Worm (Caenorhabditis elegans) whole organism, young adult: Measurements from ENCODE around the gene K08E4.8.

Source experiments
- attf-5 ChIP-seq: fragments of 200-800 bp; sonication (Bioruptor generic); optimal IDR thresholded peaks from 2 replicates; lab custom pipeline; 2018; ENCODE audit warnings: mild to moderate bottlenecking, missing genetic modification characterization, missing compliant biosample characterization
- hmg-20 ChIP-seq: fragments of 200-800 bp; sonication (Bioruptor generic); IDR thresholded peaks from 2 replicates; pipeline ENCODE4 v1.3.6; 2022; ENCODE audit warnings: missing genetic modification reagents, missing genetic modification characterization, missing compliant biosample characterization
- let-607 ChIP-seq, 2 experiments: fragments of 200-800 bp in 1 of 2; sonication (Bioruptor generic) in 1 of 2; sonication (generic microtip) in 1 of 2; optimal IDR thresholded peaks; 2 replicates each; lab custom pipeline; 2016 to 2018; ENCODE audit warnings: mild to moderate bottlenecking in 2 of 2, missing compliant biosample characterization in 2 of 2, missing genetic modification characterization in 2 of 2, moderate library complexity in 2 of 2, missing genotype in 1 of 2
- lir-1 ChIP-seq: fragments of 200-800 bp; sonication (Bioruptor generic); conservative IDR thresholded peaks from 2 replicates; pipeline ENCODE4 v1.3.6; 2022; ENCODE audit warnings: missing genetic modification reagents, missing genetic modification characterization, missing compliant biosample characterization
- nfyb-1 ChIP-seq: fragments of 200-800 bp; sonication (Bioruptor generic); IDR thresholded peaks from 2 replicates; pipeline ENCODE4 v1.3.6; 2022; ENCODE audit warnings: missing genetic modification reagents, missing genetic modification characterization, missing compliant biosample characterization
- rcor-1 ChIP-seq: fragments of 200-800 bp; sonication (Bioruptor generic); IDR thresholded peaks from 2 replicates; pipeline ENCODE4 v1.3.6; 2022; ENCODE audit warnings: missing genetic modification reagents, missing genetic modification characterization, missing compliant biosample characterization
- snpc-4 ChIP-seq, 5 experiments: fragments of 150-350 bp in 1 of 5; sonication (generic microtip) in 4 of 5; optimal IDR thresholded peaks; 2 replicates each; lab custom pipeline; 2014 to 2018; ENCODE audit warnings: missing genetic modification characterization in 5 of 5, missing biosample characterization in 3 of 5, antibody characterized with exemption in 2 of 5, mild to moderate bottlenecking in 2 of 5, missing compliant biosample characterization in 2 of 5, missing genotype in 2 of 5, moderate library complexity in 2 of 5, missing genetic modification reagents in 1 of 5
- unc-130 ChIP-seq: sonication (generic microtip); optimal IDR thresholded peaks from 2 replicates; lab custom pipeline; 2016; ENCODE audit warnings: missing genetic modification reagents, missing genetic modification characterization, missing compliant biosample characterization
- unc-62 ChIP-seq: fragments of 150-350 bp; optimal IDR thresholded peaks from 2 replicates; lab custom pipeline; 2014; ENCODE audit warnings: missing biosample characterization, missing genetic modification reagents, missing genetic modification characterization

DNA sequence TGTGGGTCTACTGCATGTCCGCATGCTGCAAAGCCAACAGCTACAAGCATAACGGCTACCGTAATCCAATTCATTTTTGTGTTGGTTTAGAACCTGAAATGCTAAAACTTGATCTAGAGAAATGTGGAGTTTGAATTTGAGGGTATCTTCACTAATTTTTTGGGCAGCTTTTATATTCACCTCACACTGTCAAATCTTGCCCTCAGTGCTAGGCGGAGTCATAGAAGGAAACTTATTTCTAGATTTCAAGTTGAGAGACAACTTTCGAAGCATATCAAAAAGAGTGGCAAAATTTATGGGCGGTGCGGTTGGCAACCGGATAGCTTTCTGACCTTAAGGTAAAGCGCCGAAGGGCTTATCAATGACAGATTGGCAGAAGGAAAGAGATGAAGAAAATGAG lies 45.5 kb downstream of the K08E4.8 start, which contains the start of gene lips-6:
- no peak for TF ChIP-seq hmg-20 (GFP tag; lab: Robert Waterston, UW)
- TF ChIP-seq snpc-4 (GFP tag; optimal IDR thresholded peaks at IDR 0.05; lab: Kevin White, UChicago), result no peak
- TF ChIP-seq snpc-4 (tag; optimal IDR thresholded peaks at IDR 0.05; lab: Kevin White, UChicago), result no peak
- no peak for TF ChIP-seq nfyb-1
- no peak for TF ChIP-seq attf-5
- TF ChIP-seq unc-62 (GFP tag; lab: Kevin White, UChicago), result no peak
- TF ChIP-seq let-607 (tag; optimal IDR thresholded peaks at IDR 0.05; lab: Kevin White, UChicago), result no peak
- no peak for TF ChIP-seq lir-1 (GFP tag; lab: Robert Waterston, UW)
- TF ChIP-seq unc-130 (GFP tag; lab: Kevin White, UChicago), result no peak
- TF ChIP-seq rcor-1 (GFP tag; lab: Robert Waterston, UW), result no peak
